Worm (Caenorhabditis elegans) whole organism, young adult: ENCODE data around the gene B0244.15.

Experiments used
- F52B5.7 ChIP-seq: sonication (generic microtip); optimal IDR thresholded peaks from 2 replicates; lab custom pipeline; 2016; ENCODE audit warnings: mild to moderate bottlenecking, missing genetic modification characterization, missing compliant biosample characterization
- F55B11.4 ChIP-seq: sonication (generic microtip); optimal IDR thresholded peaks from 2 replicates; lab custom pipeline; 2016; ENCODE audit warnings: missing compliant biosample characterization, missing genetic modification characterization, borderline replicate concordance; ENCODE audit not compliant: insufficient read depth
- ets-4 ChIP-seq: fragments of 200-800 bp; sonication (Bioruptor generic); optimal IDR thresholded peaks from 2 replicates; lab custom pipeline; 2018; ENCODE audit warnings: mild to moderate bottlenecking, missing genetic modification characterization, missing compliant biosample characterization
- madf-6 ChIP-seq: fragments of 200-800 bp; sonication (Bioruptor generic); IDR thresholded peaks from 2 replicates; pipeline ENCODE4 v1.3.6; 2022; ENCODE audit warnings: missing genetic modification reagents, missing genetic modification characterization, missing compliant biosample characterization
- nfyb-1 ChIP-seq: fragments of 200-800 bp; sonication (Bioruptor generic); IDR thresholded peaks from 2 replicates; pipeline ENCODE4 v1.3.6; 2022; ENCODE audit warnings: missing genetic modification reagents, missing genetic modification characterization, missing compliant biosample characterization
- nhr-90 ChIP-seq: sonication (generic microtip); optimal IDR thresholded peaks from 2 replicates; lab custom pipeline; 2016; ENCODE audit warnings: missing genotype, mild to moderate bottlenecking, missing genetic modification characterization, missing compliant biosample characterization
- sea-2 ChIP-seq: fragments of 200-800 bp; sonication (Bioruptor generic); IDR thresholded peaks from 2 replicates; pipeline ENCODE4 v1.3.6; 2022; ENCODE audit warnings: missing genetic modification characterization, missing compliant biosample characterization
- tbx-9 ChIP-seq: sonication (generic microtip); optimal IDR thresholded peaks from 2 replicates; lab custom pipeline; 2016; ENCODE audit warnings: borderline replicate concordance, missing genetic modification characterization, inconsistent platforms, missing compliant biosample characterization

DNA sequence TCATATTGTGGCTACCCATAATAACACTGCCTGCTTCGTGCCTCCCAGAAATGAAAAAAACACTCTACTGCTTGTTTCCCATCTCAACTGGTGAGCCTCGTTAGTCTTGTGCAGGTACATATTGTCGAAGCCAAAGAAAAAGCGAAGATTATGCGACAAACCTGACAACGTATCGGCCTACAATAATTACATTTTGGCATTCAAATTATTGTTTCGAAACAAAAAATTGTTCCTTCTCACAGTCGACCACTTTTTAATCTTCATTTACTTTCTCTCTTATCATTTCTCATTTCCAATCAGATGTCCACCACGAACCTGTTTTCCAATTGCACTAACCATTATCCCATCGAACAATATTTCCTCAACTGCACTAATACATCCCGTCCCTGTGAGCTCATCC lies at the start of gene B0244.15:
- TF ChIP-seq F55B11.4, result no peak
- TF ChIP-seq nhr-90 (tag; lab: Kevin White, UChicago), result no peak
- TF ChIP-seq madf-6 (GFP tag; lab: Robert Waterston, UW), result no peak
- TF ChIP-seq F52B5.7 (tag; lab: Kevin White, UChicago), result no peak
- no peak for TF ChIP-seq sea-2 (GFP tag; lab: Robert Waterston, UW)
- TF ChIP-seq nfyb-1 (GFP tag; lab: Robert Waterston, UW), result no peak
- no peak for TF ChIP-seq ets-4 (GFP tag; lab: Kevin White, UChicago)
- TF ChIP-seq tbx-9 (tag; lab: Kevin White, UChicago), result no peak
